Worm (Caenorhabditis elegans): ENCODE measurements around the gene clec-117.
A peak's percentile ranks its signal among the peaks of the same experiment; 100 is the strongest.

The clec-117 gene

ce11 chrII:255124-255523 lies 41.7 kb downstream of the clec-117 start (continued):
- TF ChIP-seq D2030.7 (GFP tag; IDR thresholded peaks at IDR 0.05): peak; percentile 93
- TF ChIP-seq ceh-27 (GFP tag; optimal IDR thresholded peaks at IDR 0.05): peak; percentile 95
- peak; percentile 28 for TF ChIP-seq hrde-1 (tag; optimal IDR thresholded peaks at IDR 0.05; ENCODE audit: borderline replicate concordance)
- TF ChIP-seq somi-1 (GFP tag; optimal IDR thresholded peaks at IDR 0.05): peak; percentile 43
- no peak for TF ChIP-seq sptf-2 (GFP tag; optimal IDR thresholded peaks at IDR 0.05)
- TF ChIP-seq zfh-2 (GFP tag; conservative IDR thresholded peaks at IDR 0.05): peak; percentile 70; the same call in 1 of the 2 replicates
- no peak for TF ChIP-seq sdz-38 (tag; optimal IDR thresholded peaks at IDR 0.05)
- peak; percentile 84 for TF ChIP-seq K12H6.12 (tag; optimal IDR thresholded peaks at IDR 0.05)
- TF ChIP-seq F57C9.4 (tag; optimal IDR thresholded peaks at IDR 0.05): no peak
- TF ChIP-seq F33H1.4 (GFP tag; IDR thresholded peaks at IDR 0.05): peak; percentile 59
- TF ChIP-seq attf-3 (GFP tag; conservative IDR thresholded peaks at IDR 0.05): peak; percentile 80
- TF ChIP-seq madf-6 (GFP tag; IDR thresholded peaks at IDR 0.05): peak; percentile 80
- peak; percentile 14 for TF ChIP-seq F22D6.2 (tag; optimal IDR thresholded peaks at IDR 0.05)
- peak; percentile 69 for TF ChIP-seq atf-7 (tag; optimal IDR thresholded peaks at IDR 0.05)
- peak; percentile 56 for TF ChIP-seq madf-8 (GFP tag; conservative IDR thresholded peaks at IDR 0.05)
- TF ChIP-seq athp-1 (tag; optimal IDR thresholded peaks at IDR 0.05): peak; percentile 96
- TF ChIP-seq snpc-4 (GFP tag; optimal IDR thresholded peaks at IDR 0.05): peak; percentile 14
- peak in 2 of 4 experiments; percentile 57 to 86 for TF ChIP-seq snpc-4 (tag; optimal IDR thresholded peaks at IDR 0.05)
- peak in 1 of 3 experiments; percentile 94 for TF ChIP-seq lin-35 (GFP tag; optimal IDR thresholded peaks at IDR 0.05)
- peak; percentile 41; the same call in 1 of the 2 replicates for TF ChIP-seq madf-3 (GFP tag; IDR thresholded peaks at IDR 0.05)
- TF ChIP-seq ccch-3 (GFP tag; optimal IDR thresholded peaks at IDR 0.05): peak; percentile 48
- peak; percentile 77 for TF ChIP-seq F23B12.7 (tag; optimal IDR thresholded peaks at IDR 0.05; ENCODE audit: insufficient read depth)
- peak; percentile 63; the same call in 1 of the 2 replicates for TF ChIP-seq Y53F4B.3 (GFP tag; IDR thresholded peaks at IDR 0.05)
- peak; percentile 86 for TF ChIP-seq ceh-100 (GFP tag; IDR thresholded peaks at IDR 0.05)
- TF ChIP-seq Y53G8AR.9 (GFP tag; conservative IDR thresholded peaks at IDR 0.05): peak; percentile 91
- TF ChIP-seq die-1 (tag; optimal IDR thresholded peaks at IDR 0.05): peak; percentile 23
- 0 out of 2 replicates have a peak, but pooled peaks have one; percentile 71 for TF ChIP-seq Y79H2A.3 (GFP tag; conservative IDR thresholded peaks at IDR 0.05)
- no peak for TF ChIP-seq nfya-1 (tag; optimal IDR thresholded peaks at IDR 0.05; ENCODE audit: borderline replicate concordance, insufficient read depth)
- peak; percentile 71 for TF ChIP-seq lsl-1 (GFP tag; optimal IDR thresholded peaks at IDR 0.05)
- TF ChIP-seq Y67H2A.10 (GFP tag; conservative IDR thresholded peaks at IDR 0.05): peak; percentile 75
- no peak for TF ChIP-seq F55B11.4 (tag; optimal IDR thresholded peaks at IDR 0.05; ENCODE audit: borderline replicate concordance, insufficient read depth)
- no peak for TF ChIP-seq hsf-1 (GFP tag; IDR thresholded peaks at IDR 0.05)
- 0 out of 2 replicates have a peak, but pooled peaks have one; percentile 58 for TF ChIP-seq attf-6 (GFP tag; IDR thresholded peaks at IDR 0.05)
- TF ChIP-seq fkh-3 (tag; optimal IDR thresholded peaks at IDR 0.05): no peak
- peak; percentile 13 for TF ChIP-seq F57A8.1 (GFP tag; optimal IDR thresholded peaks at IDR 0.05)
- no peak for TF ChIP-seq mes-4 (tag; optimal IDR thresholded peaks at IDR 0.05)
- TF ChIP-seq C06A6.2 (GFP tag; conservative IDR thresholded peaks at IDR 0.05): peak; percentile 93
- no peak for TF ChIP-seq mxl-1 (tag; optimal IDR thresholded peaks at IDR 0.05)
- TF ChIP-seq ztf-18 (tag; optimal IDR thresholded peaks at IDR 0.05): peak; percentile 83
- TF ChIP-seq efl-1 (GFP tag; optimal IDR thresholded peaks at IDR 0.05): peak; percentile 79
- TF ChIP-seq chd-7 (tag; optimal IDR thresholded peaks at IDR 0.05): peak; percentile 30
- TF ChIP-seq nhr-120 (GFP tag; IDR thresholded peaks at IDR 0.05): no peak
- TF ChIP-seq Y56A3A.18 (GFP tag; IDR thresholded peaks at IDR 0.05): peak; percentile 53; the same call in 1 of the 2 replicates
- TF ChIP-seq pha-4 (tag; optimal IDR thresholded peaks at IDR 0.05): peak; percentile 65
- 0 out of 2 replicates have a peak, but pooled peaks have one; percentile 30 for TF ChIP-seq ztf-6 (GFP tag; IDR thresholded peaks at IDR 0.05)
- no peak for TF ChIP-seq lin-26 (GFP tag; IDR thresholded peaks at IDR 0.05)
- 0 out of 2 replicates have a peak, but pooled peaks have one; percentile 35 for TF ChIP-seq cebp-2 (GFP tag; IDR thresholded peaks at IDR 0.05)
- TF ChIP-seq ekl-4 (GFP tag; IDR thresholded peaks at IDR 0.05): peak; percentile 88

Measured in whole organism, young adult.